Fruit fly (Drosophila melanogaster): ENCODE data around the gene CG42654.

Gene CG42654

DNA sequence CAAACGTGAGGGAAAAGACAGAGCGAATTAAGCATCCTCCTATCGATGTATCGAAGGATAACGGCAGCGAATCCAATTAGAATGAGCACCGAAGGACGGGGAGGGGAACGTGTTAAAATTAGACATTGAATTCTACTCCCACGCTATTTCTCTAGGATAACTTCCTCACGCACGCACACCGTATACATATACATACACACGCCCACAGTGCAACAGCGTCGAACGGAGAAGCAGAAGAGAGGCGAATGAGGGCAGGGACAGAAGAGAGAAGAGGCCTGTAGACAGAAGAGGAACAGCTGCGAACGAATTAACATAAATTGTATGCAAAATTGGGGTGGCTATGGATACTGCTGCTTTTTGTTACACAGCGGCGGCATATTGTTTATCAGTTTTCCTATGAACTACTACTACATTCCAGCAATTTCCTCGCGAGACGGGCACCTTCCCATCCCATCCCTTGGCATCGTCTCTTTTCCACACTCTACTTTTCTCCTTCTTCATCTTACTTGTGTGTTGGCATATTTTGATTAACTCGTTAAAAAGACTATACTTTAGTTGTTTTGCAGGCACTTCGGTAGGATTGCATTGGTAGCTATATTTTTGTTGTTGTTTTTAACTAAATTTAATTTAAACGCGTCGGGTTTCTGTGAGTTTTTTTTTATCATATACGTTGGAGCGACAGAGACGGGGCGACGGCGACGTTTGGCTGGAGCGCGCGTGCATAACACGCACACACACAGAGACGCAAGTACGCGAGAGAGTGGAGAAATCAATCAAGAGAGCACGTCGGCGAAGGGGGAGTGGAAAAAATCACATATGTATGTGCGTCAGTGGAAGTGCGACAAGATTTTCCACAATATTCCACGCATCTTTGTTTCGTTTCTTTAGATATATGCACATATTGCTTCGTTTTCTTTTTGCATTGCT lies 45.9 kb downstream of the CG42654 start (continued):
- TF ChIP-seq scrt (GFP tag; optimal IDR thresholded peaks at IDR 0.05) (peak; percentile 82), chm (GFP tag; IDR thresholded peaks at IDR 0.05) (peak; percentile 38; the same call in 1 of the 2 replicates), ranshi (GFP tag; IDR thresholded peaks at IDR 0.05) (no peak), Dll (GFP tag; IDR thresholded peaks at IDR 0.05; ENCODE audit: partially characterized antibody) (no peak), trem (tag; optimal IDR thresholded peaks at IDR 0.05) (no peak), eyg (GFP tag; optimal IDR thresholded peaks at IDR 0.05) (no peak), CG2199 (GFP tag; IDR thresholded peaks at IDR 0.05) (peak; percentile 20; the same call in 1 of the 3 replicates), CG2116 (GFP tag; optimal IDR thresholded peaks at IDR 0.05) (no peak), CG4404 (GFP tag; IDR thresholded peaks at IDR 0.05) (no peak), HHEX (GFP tag; optimal IDR thresholded peaks at IDR 0.05) (no peak), CG11398 (GFP tag; optimal IDR thresholded peaks at IDR 0.05) (no peak), lmd (GFP tag; IDR thresholded peaks at IDR 0.05) (no peak), NK7.1 (GFP tag; optimal IDR thresholded peaks at IDR 0.05) (no peak), bowl (GFP tag; IDR thresholded peaks at IDR 0.05) (no peak), br (optimal IDR thresholded peaks at IDR 0.05) (no peak), CG11247 (GFP tag; IDR thresholded peaks at IDR 0.05) (no peak), Scr (GFP tag; IDR thresholded peaks at IDR 0.05; ENCODE audit: partially characterized antibody) (peak; percentile 35), H15 (GFP tag; IDR thresholded peaks at IDR 0.05) (no peak), ase (GFP tag; IDR thresholded peaks at IDR 0.05) (no peak), CG8281 (tag; optimal IDR thresholded peaks at IDR 0.05) (no peak), CG7357 (GFP tag; IDR thresholded peaks at IDR 0.05) (no peak), salm (tag; optimal IDR thresholded peaks at IDR 0.05) (no peak), CG3281 (GFP tag; optimal IDR thresholded peaks at IDR 0.05) (no peak), CG17612 (GFP tag; IDR thresholded peaks at IDR 0.05) (no peak), CG12744 (GFP tag; optimal IDR thresholded peaks at IDR 0.05) (no peak), CG33213 (GFP tag; optimal IDR thresholded peaks at IDR 0.05) (no peak), croc (GFP tag; conservative IDR thresholded peaks at IDR 0.05) (no peak), bigmax (GFP tag; optimal IDR thresholded peaks at IDR 0.05) (no peak), schlank (tag; optimal IDR thresholded peaks at IDR 0.05) (no peak), onecut (GFP tag; IDR thresholded peaks at IDR 0.05) (peak; percentile 86), shn (GFP tag; optimal IDR thresholded peaks at IDR 0.05) (no peak), luna (GFP tag; optimal IDR thresholded peaks at IDR 0.05) (no peak), ac (GFP tag; optimal IDR thresholded peaks at IDR 0.05) (no peak), hb (GFP tag; IDR thresholded peaks at IDR 0.05; ENCODE audit: partially characterized antibody) (no peak), az2 (GFP tag; optimal IDR thresholded peaks at IDR 0.05) (no peak), CG7963 (GFP tag; IDR thresholded peaks at IDR 0.05; ENCODE audit: partially characterized antibody) (no peak), CG3065 (GFP tag; optimal IDR thresholded peaks at IDR 0.05) (no peak), cwo (GFP tag; optimal IDR thresholded peaks at IDR 0.05) (peak; percentile 16), vvl (GFP tag; IDR thresholded peaks at IDR 0.05) (peak; percentile 76), CG12155 (GFP tag; optimal IDR thresholded peaks at IDR 0.05) (no peak), dati (GFP tag; IDR thresholded peaks at IDR 0.05) (no peak), CG4617 (GFP tag; optimal IDR thresholded peaks at IDR 0.05; ENCODE audit: borderline replicate concordance) (no peak), tgo (GFP tag; IDR thresholded peaks at IDR 0.05) (no peak), sqz (GFP tag; optimal IDR thresholded peaks at IDR 0.05) (peak; percentile 84), CoRest (tag; optimal IDR thresholded peaks at IDR 0.05) (no peak), CG15514 (GFP tag; optimal IDR thresholded peaks at IDR 0.05) (no peak), Fer3 (tag; optimal IDR thresholded peaks at IDR 0.05) (no peak), eve (GFP tag; optimal IDR thresholded peaks at IDR 0.05) (no peak), sob (GFP tag; IDR thresholded peaks at IDR 0.05) (no peak), bcd (GFP tag; optimal IDR thresholded peaks at IDR 0.05) (no peak)

Measured in whole organism, embryonic.